Fruit fly (Drosophila melanogaster) whole organism, embryonic: ENCODE results near the gene CG12194.

Experiments
- Atf-2 ChIP-seq: fragments of 200-800 bp; sonication (Bioruptor generic); optimal IDR thresholded peaks from 2 replicates; lab custom pipeline; 2016; ENCODE audit warnings: missing biosample characterization, missing genetic modification characterization
- CG11247 ChIP-seq: fragments of 200-800 bp; sonication (Bioruptor generic); IDR thresholded peaks from 2 replicates; pipeline ENCODE4 v1.3.6; 2022; ENCODE audit warnings: missing biosample characterization, missing genetic modification characterization
- CG16779 ChIP-seq: fragments of 200-800 bp; sonication (Bioruptor generic); IDR thresholded peaks from 2 replicates; pipeline ENCODE4 v1.3.6; 2022; ENCODE audit warnings: missing biosample characterization, missing genetic modification characterization
- CG16815 ChIP-seq: fragments of 200-800 bp; sonication (Bioruptor generic); optimal IDR thresholded peaks from 3 replicates; lab custom pipeline; 2017; ENCODE audit warnings: missing biosample characterization, mild to moderate bottlenecking, missing genetic modification characterization
- CG2678 ChIP-seq: fragments of 200-800 bp; sonication (Bioruptor generic); optimal IDR thresholded peaks from 3 replicates; lab custom pipeline; 2019; ENCODE audit warnings: missing biosample characterization, mild to moderate bottlenecking, missing genetic modification characterization, moderate library complexity
- CG31224 ChIP-seq: fragments of 200-800 bp; sonication (Bioruptor generic); IDR thresholded peaks from 2 replicates; pipeline ENCODE4 v1.3.6; 2022; ENCODE audit warnings: missing biosample characterization, missing genetic modification characterization
- CG4328 ChIP-seq: fragments of 200-800 bp; sonication (Bioruptor generic); optimal IDR thresholded peaks from 3 replicates; lab custom pipeline; 2017; ENCODE audit warnings: missing biosample characterization, missing genetic modification reagents, missing genetic modification characterization
- CG4360 ChIP-seq: fragments of 200-800 bp; sonication (Bioruptor generic); IDR thresholded peaks from 2 replicates; pipeline ENCODE4 v1.3.6; 2022; ENCODE audit warnings: missing biosample characterization, missing genetic modification characterization
- CG5245 ChIP-seq: fragments of 200-800 bp; sonication (Bioruptor generic); optimal IDR thresholded peaks from 3 replicates; lab custom pipeline; 2016; ENCODE audit warnings: missing biosample characterization, missing genetic modification characterization
- CG8388 ChIP-seq: fragments of 200-800 bp; sonication (Bioruptor generic); optimal IDR thresholded peaks from 2 replicates; lab custom pipeline; 2019; ENCODE audit warnings: missing biosample characterization, mild to moderate bottlenecking, missing genetic modification characterization, moderate library complexity
- CG9797 ChIP-seq: fragments of 200-800 bp; sonication (Bioruptor generic); optimal IDR thresholded peaks from 3 replicates; lab custom pipeline; 2018; ENCODE audit warnings: missing biosample characterization, mild to moderate bottlenecking, missing genetic modification characterization
- CkIIα-i1 ChIP-seq: fragments of 200-800 bp; sonication (Bioruptor generic); IDR thresholded peaks from 2 replicates; pipeline ENCODE4 v1.3.6; 2022; ENCODE audit warnings: missing biosample characterization, missing genetic modification characterization
- Dad ChIP-seq: fragments of 200-800 bp; sonication (Bioruptor generic); optimal IDR thresholded peaks from 3 replicates; lab custom pipeline; 2016; ENCODE audit warnings: missing biosample characterization, missing genetic modification characterization
- Dref ChIP-seq: fragments of 200-800 bp; sonication (Bioruptor generic); IDR thresholded peaks from 2 replicates; pipeline ENCODE4 v1.3.6; 2022; ENCODE audit warnings: missing biosample characterization, missing genetic modification characterization
- E2f1 ChIP-seq: fragments of 200-800 bp; sonication (Bioruptor generic); IDR thresholded peaks from 2 replicates; pipeline ENCODE4 v1.3.6; 2022; ENCODE audit warnings: missing biosample characterization, missing genetic modification characterization
- H15 ChIP-seq: fragments of 200-800 bp; sonication (Bioruptor generic); IDR thresholded peaks from 3 replicates; pipeline ENCODE4 v1.3.6; 2022; ENCODE audit warnings: missing biosample characterization, missing genetic modification characterization
- H2.0 ChIP-seq: fragments of 200-800 bp; sonication (Bioruptor generic); IDR thresholded peaks from 2 replicates; pipeline ENCODE4 v1.3.6; 2022; ENCODE audit warnings: missing biosample characterization, missing genetic modification characterization
- HLH4C ChIP-seq: fragments of 200-800 bp; sonication (Bioruptor generic); IDR thresholded peaks from 3 replicates; pipeline ENCODE4 v1.3.6; 2022; ENCODE audit warnings: missing biosample characterization, missing genetic modification characterization; ENCODE audit not compliant: partially characterized antibody
- Hand ChIP-seq: fragments of 200-800 bp; sonication (Bioruptor generic); optimal IDR thresholded peaks from 2 replicates; lab custom pipeline; 2017; ENCODE audit warnings: mild to moderate bottlenecking, missing biosample characterization, missing genetic modification reagents, missing genetic modification characterization
- HmgZ ChIP-seq: fragments of 200-800 bp; sonication (Bioruptor generic); optimal IDR thresholded peaks from 2 replicates; lab custom pipeline; 2018; ENCODE audit warnings: missing biosample characterization, mild to moderate bottlenecking, missing genetic modification characterization
- Hr78 ChIP-seq, 2 experiments: fragments of 200-800 bp in 1 of 2; fragments of >200 bp in 1 of 2; sonication (Bioruptor generic) in 1 of 2; optimal IDR thresholded peaks; 2 replicates each; lab custom pipeline; 2017 to 2019; ENCODE audit warnings: missing biosample characterization in 2 of 2, missing genetic modification characterization in 2 of 2, mild to moderate bottlenecking in 1 of 2, moderate library complexity in 1 of 2
- Nf-YB ChIP-seq: fragments of 200-800 bp; sonication (Bioruptor generic); optimal IDR thresholded peaks from 3 replicates; lab custom pipeline; 2019; ENCODE audit warnings: missing biosample characterization, mild to moderate bottlenecking, missing genetic modification characterization, moderate library complexity
- Rfx ChIP-seq: fragments of 200-800 bp; sonication (Bioruptor generic); IDR thresholded peaks from 2 replicates; pipeline ENCODE4 v1.3.6; 2022; ENCODE audit warnings: missing biosample characterization, missing genetic modification characterization
- Taf1 ChIP-seq: fragments of 200-800 bp; sonication (Bioruptor generic); IDR thresholded peaks from 2 replicates; pipeline ENCODE4 v1.3.6; 2022; ENCODE audit warnings: missing biosample characterization, missing genetic modification characterization
- YL-1 ChIP-seq: fragments of 200-800 bp; sonication (Bioruptor generic); optimal IDR thresholded peaks from 3 replicates; lab custom pipeline; 2017; ENCODE audit warnings: missing biosample characterization, mild to moderate bottlenecking, missing genetic modification characterization
- al ChIP-seq: fragments of 200-800 bp; sonication (Bioruptor generic); IDR thresholded peaks from 2 replicates; pipeline ENCODE4 v1.3.6; 2022; ENCODE audit warnings: missing biosample characterization, missing genetic modification characterization
- ash1 ChIP-seq: fragments of 200-800 bp; sonication (Bioruptor generic); optimal IDR thresholded peaks from 2 replicates; lab custom pipeline; 2018; ENCODE audit warnings: missing biosample characterization, mild to moderate bottlenecking, missing genetic modification characterization
- cas ChIP-seq: fragments of 200-800 bp; sonication (Bioruptor generic); IDR thresholded peaks from 2 replicates; pipeline ENCODE4 v1.3.6; 2022; ENCODE audit warnings: missing biosample characterization, missing genetic modification characterization
- dysf ChIP-seq: fragments of 200-800 bp; sonication (Bioruptor generic); IDR thresholded peaks from 3 replicates; pipeline ENCODE4 v1.3.6; 2022; ENCODE audit warnings: missing biosample characterization, missing genetic modification characterization
- emc ChIP-seq: fragments of 200-800 bp; sonication (Bioruptor generic); optimal IDR thresholded peaks from 2 replicates; lab custom pipeline; 2016; ENCODE audit warnings: missing biosample characterization, missing genetic modification characterization
- eyg ChIP-seq: fragments of 200-800 bp; sonication (Bioruptor generic); optimal IDR thresholded peaks from 3 replicates; lab custom pipeline; 2016; ENCODE audit warnings: missing biosample characterization, missing genetic modification characterization
- fd102C ChIP-seq: fragments of 200-800 bp; sonication (Bioruptor generic); optimal IDR thresholded peaks from 2 replicates; lab custom pipeline; 2018; ENCODE audit warnings: missing biosample characterization, mild to moderate bottlenecking, missing genetic modification characterization, moderate library complexity
- gcm ChIP-seq: fragments of 200-800 bp; sonication (Bioruptor generic); optimal IDR thresholded peaks from 2 replicates; lab custom pipeline; 2019; ENCODE audit warnings: missing biosample characterization, mild to moderate bottlenecking, missing genetic modification characterization, moderate library complexity
- gfzf ChIP-seq: fragments of 200-800 bp; sonication (Bioruptor generic); optimal IDR thresholded peaks from 2 replicates; lab custom pipeline; 2016; ENCODE audit warnings: missing biosample characterization, mild to moderate bottlenecking, missing genetic modification characterization, moderate library complexity
- her ChIP-seq: fragments of 200-800 bp; sonication (Bioruptor generic); optimal IDR thresholded peaks from 2 replicates; lab custom pipeline; 2016; ENCODE audit warnings: missing biosample characterization, missing genetic modification characterization
- ken ChIP-seq: fragments of 200-800 bp; sonication (Bioruptor generic); IDR thresholded peaks from 3 replicates; pipeline ENCODE4 v1.3.6; 2022; ENCODE audit warnings: missing biosample characterization, missing genetic modification characterization
- mirr ChIP-seq: fragments of 200-800 bp; sonication (Bioruptor generic); optimal IDR thresholded peaks from 3 replicates; lab custom pipeline; 2018; ENCODE audit warnings: missing biosample characterization, mild to moderate bottlenecking, missing genetic modification characterization
- oc ChIP-seq: fragments of 200-800 bp; sonication (Bioruptor generic); optimal IDR thresholded peaks from 2 replicates; lab custom pipeline; 2018; ENCODE audit warnings: missing biosample characterization, mild to moderate bottlenecking, missing genetic modification characterization, moderate library complexity
- onecut ChIP-seq: fragments of 200-800 bp; sonication (Bioruptor generic); IDR thresholded peaks from 2 replicates; pipeline ENCODE4 v1.3.6; 2022; ENCODE audit warnings: missing biosample characterization, missing genetic modification characterization
- p53 ChIP-seq: fragments of 200-800 bp; sonication (Bioruptor generic); optimal IDR thresholded peaks from 2 replicates; lab custom pipeline; 2016; ENCODE audit warnings: missing biosample characterization, missing genetic modification characterization
- pros ChIP-seq: fragments of 200-800 bp; sonication (Bioruptor generic); optimal IDR thresholded peaks from 3 replicates; lab custom pipeline; 2019; ENCODE audit warnings: missing biosample characterization, mild to moderate bottlenecking, missing genetic modification characterization, moderate library complexity
- repo ChIP-seq: fragments of 200-800 bp; sonication (Bioruptor generic); optimal IDR thresholded peaks from 2 replicates; lab custom pipeline; 2016; ENCODE audit warnings: missing biosample characterization, missing genetic modification characterization
- ro ChIP-seq: fragments of 200-800 bp; sonication (Bioruptor generic); IDR thresholded peaks from 2 replicates; pipeline ENCODE4 v1.3.6; 2022; ENCODE audit warnings: missing biosample characterization, missing genetic modification characterization
- row ChIP-seq: fragments of 200-800 bp; sonication (Bioruptor generic); IDR thresholded peaks from 3 replicates; pipeline ENCODE4 v1.3.6; 2022; ENCODE audit warnings: missing biosample characterization, missing genetic modification characterization
- salm ChIP-seq: fragments of 200-800 bp; sonication (Bioruptor generic); optimal IDR thresholded peaks from 2 replicates; lab custom pipeline; 2018; ENCODE audit warnings: missing biosample characterization, mild to moderate bottlenecking, missing genetic modification characterization
- sqz ChIP-seq: fragments of 200-800 bp; sonication (Bioruptor generic); optimal IDR thresholded peaks from 3 replicates; lab custom pipeline; 2018; ENCODE audit warnings: missing biosample characterization, mild to moderate bottlenecking, missing genetic modification characterization
- sr ChIP-seq: fragments of 200-800 bp; sonication (Bioruptor generic); IDR thresholded peaks from 3 replicates; pipeline ENCODE4 v1.3.6; 2022; ENCODE audit warnings: missing biosample characterization, missing genetic modification characterization
- tap ChIP-seq: fragments of 200-800 bp; optimal IDR thresholded peaks from 3 replicates; lab custom pipeline; 2019; ENCODE audit warnings: missing biosample characterization, mild to moderate bottlenecking, missing genetic modification characterization, moderate library complexity
- toy ChIP-seq: fragments of 200-800 bp; sonication (Bioruptor generic); IDR thresholded peaks from 2 replicates; pipeline ENCODE4 v1.3.6; 2022; ENCODE audit warnings: missing biosample characterization, missing genetic modification characterization
- trem ChIP-seq: fragments of 200-800 bp; optimal IDR thresholded peaks from 3 replicates; lab custom pipeline; 2019; ENCODE audit warnings: missing biosample characterization, mild to moderate bottlenecking, missing genetic modification characterization, moderate library complexity
- vvl ChIP-seq: fragments of 200-800 bp; sonication (Bioruptor generic); IDR thresholded peaks from 2 replicates; pipeline ENCODE4 v1.3.6; 2022; ENCODE audit warnings: missing biosample characterization, missing genetic modification characterization

CG12194 gene

DNA sequence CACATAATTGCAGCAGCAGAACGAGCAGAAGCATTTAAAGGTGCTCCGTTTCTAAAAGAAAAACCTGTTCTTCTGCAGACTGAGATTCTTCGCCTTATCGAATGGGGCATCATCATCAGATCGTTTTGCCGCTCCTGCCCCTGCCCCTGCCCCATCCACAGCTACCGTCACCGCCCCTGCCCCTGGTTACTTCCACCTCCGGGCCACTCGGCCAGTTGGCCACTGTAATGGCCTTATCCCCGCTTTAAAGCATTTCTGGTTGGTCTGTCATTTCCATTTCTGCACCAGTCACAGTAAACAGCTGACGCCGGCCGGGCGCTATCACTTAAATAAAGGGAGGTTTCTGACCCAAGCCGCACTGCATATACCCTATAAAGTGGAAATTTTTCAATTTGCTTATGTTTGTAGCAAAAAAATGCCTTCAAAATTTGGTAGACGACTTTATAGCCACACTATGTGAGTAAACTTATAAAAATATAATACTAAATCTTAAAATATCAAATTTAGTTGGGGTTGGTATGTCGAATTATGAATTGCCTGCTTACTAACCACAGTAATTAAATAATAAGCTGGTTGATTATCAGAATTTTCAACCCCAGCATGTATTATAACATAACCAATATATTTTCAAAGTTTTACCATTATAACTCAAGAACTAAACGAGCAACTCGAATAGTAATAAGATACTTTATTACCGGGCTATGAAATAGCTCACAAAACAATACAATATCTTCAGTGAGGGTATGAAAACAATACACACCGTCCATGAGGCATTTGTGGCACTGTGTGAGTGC is 27.3 kb upstream of the CG12194 start (continued):
- TF ChIP-seq YL-1 (GFP tag; lab: Kevin White, UChicago), result no peak
- TF ChIP-seq Hand, result peak; percentile 52
- TF ChIP-seq salm (tag; lab: Kevin White, UChicago), result no peak
- no peak for TF ChIP-seq cas (GFP tag; lab: Robert Waterston, UW)
- peak; percentile 78 for TF ChIP-seq CG16815
- no peak for TF ChIP-seq Dref (GFP tag; lab: Robert Waterston, UW)
- TF ChIP-seq mirr (GFP tag; lab: Kevin White, UChicago), result no peak
- TF ChIP-seq al, result no peak
- TF ChIP-seq tap, result peak; percentile 36
- no peak for TF ChIP-seq CkIIα-i1
- TF ChIP-seq Nf-YB (GFP tag; lab: Kevin White, UChicago), result peak; percentile 92
- TF ChIP-seq Dad (GFP tag; lab: Kevin White, UChicago), result peak; percentile 9
- TF ChIP-seq ash1 (GFP tag; lab: Kevin White, UChicago), result no peak
- no peak for TF ChIP-seq gfzf (GFP tag; lab: Kevin White, UChicago)
- no peak for TF ChIP-seq HLH4C (GFP tag; lab: Robert Waterston, UW)
- TF ChIP-seq CG2678 (tag; lab: Kevin White, UChicago), result peak; percentile 85
- no peak for TF ChIP-seq CG9797 (GFP tag; lab: Kevin White, UChicago)
- peak; percentile 96 for TF ChIP-seq row (GFP tag; lab: Robert Waterston, UW)
- 0 out of 2 replicates have a peak, but pooled peaks have one; percentile 16 for TF ChIP-seq CG11247 (GFP tag; lab: Robert Waterston, UW)
- no peak for TF ChIP-seq toy (GFP tag; lab: Robert Waterston, UW)
- no peak for TF ChIP-seq oc (tag; lab: Kevin White, UChicago)
- TF ChIP-seq Atf-2 (GFP tag; lab: Kevin White, UChicago), result peak; percentile 2
- TF ChIP-seq p53, result no peak
- TF ChIP-seq pros, result no peak
- no peak for TF ChIP-seq sr
- peak; percentile 67 for TF ChIP-seq vvl
- TF ChIP-seq CG4360 (GFP tag; lab: Robert Waterston, UW), result no peak
- peak; percentile 58 for TF ChIP-seq Rfx
- no peak for TF ChIP-seq CG5245 (GFP tag; lab: Kevin White, UChicago)
- TF ChIP-seq sqz (GFP tag; lab: Kevin White, UChicago), result no peak
- TF ChIP-seq Hr78 (GFP tag; optimal IDR thresholded peaks at IDR 0.05; lab: Kevin White, UChicago), result no peak
- TF ChIP-seq CG31224 (GFP tag; lab: Robert Waterston, UW), result peak; percentile 89
- no peak for TF ChIP-seq eyg (GFP tag; lab: Kevin White, UChicago)
- peak; percentile 64 for TF ChIP-seq CG4328 (GFP tag; lab: Kevin White, UChicago)
- TF ChIP-seq HmgZ (tag; lab: Kevin White, UChicago), result no peak
- no peak for TF ChIP-seq repo (GFP tag; lab: Kevin White, UChicago)
- TF ChIP-seq Taf1, result no peak
- peak; percentile 19; the same call in 1 of the 2 replicates for TF ChIP-seq onecut (GFP tag; lab: Robert Waterston, UW)
- no peak for TF ChIP-seq gcm
- TF ChIP-seq dysf (GFP tag; lab: Robert Waterston, UW), result peak; percentile 81
- TF ChIP-seq CG16779 (GFP tag; lab: Robert Waterston, UW), result no peak
- no peak for TF ChIP-seq trem (tag; lab: Kevin White, UChicago)
- peak; percentile 56 for TF ChIP-seq CG8388 (GFP tag; lab: Kevin White, UChicago)
- no peak for TF ChIP-seq E2f1
- TF ChIP-seq emc (GFP tag; lab: Kevin White, UChicago), result no peak
- TF ChIP-seq H2.0 (GFP tag; lab: Robert Waterston, UW), result no peak; the same call in 1 of the 2 replicates
- TF ChIP-seq her, result no peak
- TF ChIP-seq fd102C (GFP tag; lab: Kevin White, UChicago), result no peak
- no peak for TF ChIP-seq H15 (GFP tag; lab: Robert Waterston, UW)
- TF ChIP-seq ro (GFP tag; lab: Robert Waterston, UW), result no peak
- peak; percentile 42; the same call in 1 of the 3 replicates for TF ChIP-seq ken
